Worm (Caenorhabditis elegans) whole organism, late embryonic: Measurements from ENCODE around the gene C23H3.2.

Experiments used
- F13H6.1 ChIP-seq: sonication (generic microtip); optimal IDR thresholded peaks from 2 replicates; lab custom pipeline; 2016; ENCODE audit warnings: missing genetic modification characterization, missing compliant biosample characterization
- ama-1 ChIP-seq: fragments of 150-350 bp; optimal IDR thresholded peaks from 2 replicates; lab custom pipeline; 2014
- fkh-10 ChIP-seq: fragments of 150-350 bp; optimal IDR thresholded peaks from 2 replicates; lab custom pipeline; 2014; ENCODE audit warnings: missing biosample characterization, missing genetic modification reagents, missing genetic modification characterization
- hlh-8 ChIP-seq: sonication (generic microtip); optimal IDR thresholded peaks from 2 replicates; lab custom pipeline; 2016; ENCODE audit warnings: missing genotype, missing genetic modification characterization, missing compliant biosample characterization
- nfya-1 ChIP-seq: sonication (generic microtip); optimal IDR thresholded peaks from 2 replicates; lab custom pipeline; 2017; ENCODE audit warnings: missing genetic modification characterization, mild to moderate bottlenecking, missing compliant biosample characterization, antibody characterized with exemption, moderate library complexity
- pha-4 ChIP-seq: fragments of 150-350 bp; optimal IDR thresholded peaks from 2 replicates; lab custom pipeline; 2018; ENCODE audit warnings: missing biosample characterization, missing genetic modification reagents, missing genetic modification characterization
- unc-86 ChIP-seq: sonication (generic microtip); optimal IDR thresholded peaks from 2 replicates; lab custom pipeline; 2016; ENCODE audit warnings: missing genetic modification characterization, missing compliant biosample characterization
- ztf-16 ChIP-seq: sonication (generic microtip); optimal IDR thresholded peaks from 2 replicates; lab custom pipeline; 2017; ENCODE audit warnings: missing genetic modification characterization, missing compliant biosample characterization

DNA sequence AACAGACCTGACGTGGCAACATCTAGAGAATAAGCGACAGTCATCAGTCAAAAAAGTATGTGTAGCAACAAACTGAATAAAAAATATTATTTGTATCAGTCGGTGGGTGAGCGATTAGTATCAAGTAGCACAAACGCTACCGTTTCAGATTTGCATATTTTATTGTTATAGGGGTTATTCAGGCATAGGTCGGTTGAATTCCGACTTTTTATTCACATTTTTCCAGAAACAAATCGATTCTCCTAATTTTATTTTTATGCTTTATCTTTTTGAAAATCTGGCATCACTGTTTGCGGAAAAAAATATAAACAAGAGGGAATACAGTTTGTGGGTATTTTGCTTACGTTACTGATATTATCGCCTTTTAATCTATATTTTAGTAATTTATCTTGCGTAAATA is 49.3 kb upstream of the C23H3.2 start, which contains the start of gene best-4:
- TF ChIP-seq fkh-10 (GFP tag; lab: Kevin White, UChicago) (no peak), pha-4 (tag; lab: Kevin White, UChicago) (no peak), hlh-8 (no peak), ama-1 (lab: Kevin White, UChicago) (no peak), F13H6.1 (tag; lab: Kevin White, UChicago) (no peak), nfya-1 (tag; lab: Kevin White, UChicago) (no peak), unc-86 (no peak), ztf-16 (tag; lab: Kevin White, UChicago) (no peak)
